Fruit fly (Drosophila melanogaster): ENCODE results near the gene CG8132.

The CG8132 gene

dm6 chr3R:9434543-9435407 is 33.5 kb downstream of the CG8132 start (continued):
- peak; percentile 56 for TF ChIP-seq CG12769 (tag; optimal IDR thresholded peaks at IDR 0.05)
- TF ChIP-seq pzg (GFP tag; optimal IDR thresholded peaks at IDR 0.05) = no peak
- TF ChIP-seq CG11093 (GFP tag; IDR thresholded peaks at IDR 0.05) = peak; percentile 74; the same call in 2 of the 3 replicates
- peak; percentile 81 for TF ChIP-seq Nf-YA (GFP tag; IDR thresholded peaks at IDR 0.05)
- peak; percentile 85; the same call in 1 of the 2 replicates for TF ChIP-seq CG32767 (GFP tag; IDR thresholded peaks at IDR 0.05)
- TF ChIP-seq Dref (GFP tag; IDR thresholded peaks at IDR 0.05) = no peak
- TF ChIP-seq CG8089 (GFP tag; optimal IDR thresholded peaks at IDR 0.05) = peak; percentile 69
- peak; percentile 72 for TF ChIP-seq CG1792 (GFP tag; optimal IDR thresholded peaks at IDR 0.05)
- TF ChIP-seq CG10543 (GFP tag; optimal IDR thresholded peaks at IDR 0.05) = peak; percentile 61
- TF ChIP-seq esg (GFP tag; conservative IDR thresholded peaks at IDR 0.05) = peak; percentile 83
- TF ChIP-seq CG11723 (GFP tag; optimal IDR thresholded peaks at IDR 0.05) = peak; percentile 75
- peak; percentile 36 for TF ChIP-seq zf30C (GFP tag; optimal IDR thresholded peaks at IDR 0.05)
- TF ChIP-seq CG3065 (GFP tag; optimal IDR thresholded peaks at IDR 0.05) = no peak
- TF ChIP-seq Lim3 (GFP tag; IDR thresholded peaks at IDR 0.05) = peak; percentile 59; the same call in 1 of the 2 replicates
- TF ChIP-seq CG18764 (GFP tag; optimal IDR thresholded peaks at IDR 0.05) = peak; percentile 68
- TF ChIP-seq az2 (GFP tag; optimal IDR thresholded peaks at IDR 0.05) = peak; percentile 82
- TF ChIP-seq ap (GFP tag; IDR thresholded peaks at IDR 0.05) = peak; percentile 85
- TF ChIP-seq so (GFP tag; IDR thresholded peaks at IDR 0.05) = peak; percentile 89
- TF ChIP-seq CG2712 (tag; optimal IDR thresholded peaks at IDR 0.05) = peak; percentile 88
- TF ChIP-seq al (GFP tag; IDR thresholded peaks at IDR 0.05) = peak; percentile 89
- TF ChIP-seq gsb (GFP tag; IDR thresholded peaks at IDR 0.05) = peak; percentile 76
- TF ChIP-seq Stat92E (GFP tag; optimal IDR thresholded peaks at IDR 0.05) = no peak
- peak; percentile 64 for TF ChIP-seq CG2116 (GFP tag; optimal IDR thresholded peaks at IDR 0.05)
- TF ChIP-seq sc (optimal IDR thresholded peaks at IDR 0.05) = no peak
- TF ChIP-seq sc (GFP tag; optimal IDR thresholded peaks at IDR 0.05) = peak; percentile 47
- peak; percentile 57; the same call in 1 of the 2 replicates for TF ChIP-seq danr (GFP tag; IDR thresholded peaks at IDR 0.05)
- 0 out of 2 replicates have a peak, but pooled peaks have one; percentile 10 for TF ChIP-seq ham (GFP tag; IDR thresholded peaks at IDR 0.05)
- TF ChIP-seq klu (GFP tag; IDR thresholded peaks at IDR 0.05) = peak; percentile 75
- peak; percentile 91 for TF ChIP-seq Hmr (GFP tag; optimal IDR thresholded peaks at IDR 0.05)
- TF ChIP-seq HLHmδ (GFP tag; optimal IDR thresholded peaks at IDR 0.05) = no peak
- peak; percentile 74 for TF ChIP-seq H15 (GFP tag; IDR thresholded peaks at IDR 0.05)
- TF ChIP-seq HLH54F (GFP tag; optimal IDR thresholded peaks at IDR 0.05) = peak; percentile 59
- peak; percentile 54; the same call in 1 of the 2 replicates for TF ChIP-seq CG4360 (GFP tag; IDR thresholded peaks at IDR 0.05)
- TF ChIP-seq pho (GFP tag; optimal IDR thresholded peaks at IDR 0.05) = peak; percentile 82
- TF ChIP-seq CG11456 (GFP tag; IDR thresholded peaks at IDR 0.05) = peak; percentile 82
- TF ChIP-seq aop (GFP tag; IDR thresholded peaks at IDR 0.05) = 0 out of 2 replicates have a peak, but pooled peaks have one; percentile 16
- peak; percentile 56 for TF ChIP-seq CG34376 (GFP tag; optimal IDR thresholded peaks at IDR 0.05)
- peak; percentile 90 for TF ChIP-seq CG32532 (GFP tag; IDR thresholded peaks at IDR 0.05)
- peak; percentile 71 for TF ChIP-seq crc (GFP tag; optimal IDR thresholded peaks at IDR 0.05)
- no peak for TF ChIP-seq Sin3A (optimal IDR thresholded peaks at IDR 0.05)
- TF ChIP-seq chm (GFP tag; IDR thresholded peaks at IDR 0.05) = peak; percentile 65; the same call in 1 of the 2 replicates
- TF ChIP-seq gsb-n (tag; optimal IDR thresholded peaks at IDR 0.05) = peak; percentile 75
- peak; percentile 44 for TF ChIP-seq twi (tag; optimal IDR thresholded peaks at IDR 0.05)
- TF ChIP-seq sob (GFP tag; IDR thresholded peaks at IDR 0.05) = peak; percentile 92
- TF ChIP-seq B-H2 (GFP tag; optimal IDR thresholded peaks at IDR 0.05) = no peak
- no peak for TF ChIP-seq nerfin-2 (GFP tag; IDR thresholded peaks at IDR 0.05; ENCODE audit: partially characterized antibody)
- peak; percentile 78 for TF ChIP-seq HmgZ (tag; optimal IDR thresholded peaks at IDR 0.05)
- peak; percentile 84 for TF ChIP-seq Bteb2 (GFP tag; optimal IDR thresholded peaks at IDR 0.05)
- TF ChIP-seq Six4 (GFP tag; optimal IDR thresholded peaks at IDR 0.05) = peak; percentile 77
- TF ChIP-seq shn (GFP tag; optimal IDR thresholded peaks at IDR 0.05) = peak; percentile 55
